Worm (Caenorhabditis elegans) whole organism, early embryonic: ENCODE results near the gene K11G12.6.

Source experiments
- B0310.2 ChIP-seq: sonication (generic microtip); optimal IDR thresholded peaks from 2 replicates; lab custom pipeline; 2016; ENCODE audit warnings: mild to moderate bottlenecking, missing genetic modification characterization, missing compliant biosample characterization
- F13C5.2 ChIP-seq: sonication (generic microtip); optimal IDR thresholded peaks from 2 replicates; lab custom pipeline; 2017; ENCODE audit warnings: mild to moderate bottlenecking, missing genetic modification characterization, inconsistent platforms, missing compliant biosample characterization
- aly-1 ChIP-seq: sonication (generic microtip); optimal IDR thresholded peaks from 2 replicates; lab custom pipeline; 2016; ENCODE audit warnings: missing genetic modification characterization, missing compliant biosample characterization
- ama-1 ChIP-seq: fragments of 150-350 bp; optimal IDR thresholded peaks from 2 replicates; lab custom pipeline; 2014
- ceh-13 ChIP-seq: fragments of 200-800 bp; sonication (Bioruptor generic); optimal IDR thresholded peaks from 2 replicates; lab custom pipeline; 2018; ENCODE audit warnings: mild to moderate bottlenecking, missing genetic modification characterization, missing compliant biosample characterization
- ceh-36 ChIP-seq: sonication (generic microtip); optimal IDR thresholded peaks from 2 replicates; lab custom pipeline; 2016; ENCODE audit warnings: missing genetic modification characterization, inconsistent platforms, missing compliant biosample characterization
- ets-7 ChIP-seq: sonication (generic microtip); optimal IDR thresholded peaks from 2 replicates; lab custom pipeline; 2016; ENCODE audit warnings: missing genotype, missing genetic modification characterization, missing compliant biosample characterization
- flt-1 ChIP-seq: fragments of 200-800 bp; sonication (Bioruptor generic); IDR thresholded peaks from 2 replicates; pipeline ENCODE4 v1.3.6; 2022; ENCODE audit warnings: missing genetic modification characterization, missing compliant biosample characterization
- hmbx-1 ChIP-seq: sonication (generic microtip); optimal IDR thresholded peaks from 2 replicates; lab custom pipeline; 2016; ENCODE audit warnings: mild to moderate bottlenecking, missing genetic modification characterization, missing compliant biosample characterization
- hmg-4 ChIP-seq: fragments of 200-800 bp; sonication (Bioruptor generic); optimal IDR thresholded peaks from 2 replicates; lab custom pipeline; 2018; ENCODE audit warnings: mild to moderate bottlenecking, missing genetic modification characterization, missing compliant biosample characterization
- hnd-1 ChIP-seq: sonication (generic microtip); optimal IDR thresholded peaks from 2 replicates; lab custom pipeline; 2016; ENCODE audit warnings: missing genetic modification characterization, missing compliant biosample characterization
- pes-1 ChIP-seq: fragments of 200-800 bp; sonication (Bioruptor generic); IDR thresholded peaks from 2 replicates; pipeline ENCODE4 v1.3.6; 2022; ENCODE audit warnings: missing genetic modification reagents, missing genetic modification characterization, missing compliant biosample characterization
- scrt-1 ChIP-seq: fragments of 200-800 bp; sonication (Bioruptor generic); IDR thresholded peaks from 2 replicates; pipeline ENCODE4 v1.3.6; 2022; ENCODE audit warnings: missing genetic modification characterization, missing compliant biosample characterization
- sea-1 ChIP-seq: fragments of 200-800 bp; sonication (Bioruptor generic); conservative IDR thresholded peaks from 2 replicates; pipeline ENCODE4 v1.3.6; 2022; ENCODE audit warnings: missing genetic modification characterization, missing compliant biosample characterization
- tbx-11 ChIP-seq: fragments of 200-800 bp; sonication (Bioruptor generic); IDR thresholded peaks from 2 replicates; pipeline ENCODE4 v1.3.6; 2022; ENCODE audit warnings: missing genetic modification characterization, missing compliant biosample characterization
- tbx-37 ChIP-seq: fragments of 200-800 bp; sonication (Bioruptor generic); conservative IDR thresholded peaks from 2 replicates; pipeline ENCODE4 v1.3.6; 2022; ENCODE audit warnings: missing genetic modification reagents, missing genetic modification characterization, missing compliant biosample characterization
- tra-4 ChIP-seq: sonication (generic microtip); optimal IDR thresholded peaks from 2 replicates; lab custom pipeline; 2017; ENCODE audit warnings: missing genetic modification characterization, missing compliant biosample characterization

The K11G12.6 gene

ce11 chrX:6713277-6713676 is 16.2 kb downstream of the K11G12.6 start, which contains the start of gene nas-11:
nas-11 (plus strand) TSS chrX:6713577.
- no peak for TF ChIP-seq hmg-4 (GFP tag; lab: Kevin White, UChicago)

ce11 chrX:6709238-6709637 is 20.2 kb downstream of the K11G12.6 start, which contains the start of gene acr-3:
acr-3 (plus strand) TSS chrX:6709538.
- no peak for TF ChIP-seq B0310.2

ce11 chrX:6705156-6705555 is 24.3 kb downstream of the K11G12.6 start:
- TF ChIP-seq B0310.2: no peak
- no peak for TF ChIP-seq aly-1
- no peak for TF ChIP-seq flt-1 (GFP tag; lab: Robert Waterston, UW)
- TF ChIP-seq ama-1: no peak
- TF ChIP-seq tbx-37 (GFP tag; lab: Robert Waterston, UW): no peak
- no peak for TF ChIP-seq hmbx-1 (tag; lab: Kevin White, UChicago)
- no peak for TF ChIP-seq scrt-1 (GFP tag; lab: Robert Waterston, UW)
- no peak for TF ChIP-seq ets-7 (tag; lab: Kevin White, UChicago)
- no peak for TF ChIP-seq hmg-4 (GFP tag; lab: Kevin White, UChicago)
- no peak for TF ChIP-seq ceh-36 (tag; lab: Kevin White, UChicago)
- no peak for TF ChIP-seq F13C5.2
- no peak for TF ChIP-seq hnd-1
- no peak for TF ChIP-seq tbx-11 (GFP tag; lab: Robert Waterston, UW)

- TF ChIP-seq scrt-1 (GFP tag; lab: Robert Waterston, UW): 0 out of 2 replicates have a peak, but pooled peaks have one; percentile 15
- TF ChIP-seq flt-1 (GFP tag; lab: Robert Waterston, UW): no peak
- no peak for TF ChIP-seq hmg-4 (GFP tag; lab: Kevin White, UChicago)
Observed at ce11 chrX:6702249-6702648, 27.2 kb downstream of the K11G12.6 start, which contains the start of gene acr-2. acr-2 (plus strand) TSS chrX:6702549.

ce11 chrX:6698267-6698666 is 31.2 kb downstream of the K11G12.6 start, which contains the start of the genes F38B6.7 and F38B6.2:
F38B6.7 (minus strand) TSS chrX:6698367.
F38B6.2 (plus strand) TSS chrX:6698533.
- TF ChIP-seq tbx-11 (GFP tag; lab: Robert Waterston, UW) (no peak), pes-1 (GFP tag; lab: Robert Waterston, UW) (no peak), ets-7 (tag; lab: Kevin White, UChicago) (no peak), ama-1 (no peak), scrt-1 (GFP tag; lab: Robert Waterston, UW) (no peak), aly-1 (no peak), flt-1 (GFP tag; lab: Robert Waterston, UW) (no peak), ceh-36 (tag; lab: Kevin White, UChicago) (no peak), hnd-1 (no peak), B0310.2 (no peak), hmbx-1 (tag; lab: Kevin White, UChicago) (no peak), hmg-4 (GFP tag; lab: Kevin White, UChicago) (no peak), F13C5.2 (no peak), tra-4 (tag; lab: Kevin White, UChicago) (no peak), ceh-13 (GFP tag; lab: Kevin White, UChicago) (no peak), sea-1 (GFP tag; lab: Robert Waterston, UW) (no peak), tbx-37 (GFP tag; lab: Robert Waterston, UW) (no peak)

ce11 chrX:6693331-6693730 is 36.1 kb downstream of the K11G12.6 start, which contains the start of gene F38B6.3:
F38B6.3 (plus strand) TSS chrX:6693631.
- TF ChIP-seq tbx-37 (GFP tag; lab: Robert Waterston, UW) (no peak), ceh-36 (tag; lab: Kevin White, UChicago) (no peak), tra-4 (tag; lab: Kevin White, UChicago) (no peak), ceh-13 (GFP tag; lab: Kevin White, UChicago) (no peak), pes-1 (GFP tag; lab: Robert Waterston, UW) (no peak), hmbx-1 (tag; lab: Kevin White, UChicago) (no peak), ama-1 (no peak), scrt-1 (GFP tag; lab: Robert Waterston, UW) (no peak), flt-1 (GFP tag; lab: Robert Waterston, UW) (no peak), tbx-11 (GFP tag; lab: Robert Waterston, UW) (no peak), sea-1 (GFP tag; lab: Robert Waterston, UW) (no peak), B0310.2 (no peak), hnd-1 (no peak), ets-7 (tag; lab: Kevin White, UChicago) (no peak)

ce11 chrX:6692896-6693295 is 36.6 kb downstream of the K11G12.6 start:
- TF ChIP-seq scrt-1 (GFP tag; lab: Robert Waterston, UW) (no peak), aly-1 (no peak), hnd-1 (no peak), tbx-11 (GFP tag; lab: Robert Waterston, UW) (no peak), tra-4 (tag; lab: Kevin White, UChicago) (no peak), ets-7 (tag; lab: Kevin White, UChicago) (no peak), ceh-13 (GFP tag; lab: Kevin White, UChicago) (no peak), B0310.2 (no peak), F13C5.2 (no peak)

ce11 chrX:6691653-6692052 is 37.8 kb downstream of the K11G12.6 start:
- TF ChIP-seq flt-1 (GFP tag; lab: Robert Waterston, UW): no peak
- no peak for TF ChIP-seq tra-4 (tag; lab: Kevin White, UChicago)
- TF ChIP-seq hnd-1: no peak
- TF ChIP-seq tbx-11 (GFP tag; lab: Robert Waterston, UW): no peak
- no peak for TF ChIP-seq ama-1
- TF ChIP-seq sea-1 (GFP tag; lab: Robert Waterston, UW): no peak
- no peak for TF ChIP-seq aly-1
- TF ChIP-seq ets-7 (tag; lab: Kevin White, UChicago): no peak
- no peak for TF ChIP-seq B0310.2
- no peak for TF ChIP-seq hmg-4 (GFP tag; lab: Kevin White, UChicago)
- no peak for TF ChIP-seq ceh-36 (tag; lab: Kevin White, UChicago)
- no peak for TF ChIP-seq F13C5.2
- TF ChIP-seq scrt-1 (GFP tag; lab: Robert Waterston, UW): no peak
- no peak for TF ChIP-seq ceh-13 (GFP tag; lab: Kevin White, UChicago)
- no peak for TF ChIP-seq tbx-37 (GFP tag; lab: Robert Waterston, UW)
- no peak for TF ChIP-seq hmbx-1 (tag; lab: Kevin White, UChicago)
- TF ChIP-seq pes-1 (GFP tag; lab: Robert Waterston, UW): no peak
